Fruit fly (Drosophila melanogaster): ENCODE results near the gene Bet1.

Bet1 gene

dm6 chr3L:19275491-19275890 lies 14.3 kb downstream of the Bet1 start, which contains the start of gene CG14086:
CG14086 (plus strand) TSS chr3L:19275791.
- TF ChIP-seq cic (GFP tag; optimal IDR thresholded peaks at IDR 0.05) = no peak
- no peak for TF ChIP-seq CG11617 (GFP tag; optimal IDR thresholded peaks at IDR 0.05)
- no peak for TF ChIP-seq Crg-1 (GFP tag; optimal IDR thresholded peaks at IDR 0.05)
- TF ChIP-seq toe (GFP tag; optimal IDR thresholded peaks at IDR 0.05) = no peak
- TF ChIP-seq CG1620 (GFP tag; optimal IDR thresholded peaks at IDR 0.05) = no peak
- no peak for TF ChIP-seq Hr96 (GFP tag; optimal IDR thresholded peaks at IDR 0.05)
- no peak for TF ChIP-seq CG5204 (GFP tag; optimal IDR thresholded peaks at IDR 0.05)
- no peak for TF ChIP-seq CG7101 (tag; optimal IDR thresholded peaks at IDR 0.05)

- no peak for TF ChIP-seq cnc (optimal IDR thresholded peaks at IDR 0.05)
- no peak for TF ChIP-seq Mnt (GFP tag; optimal IDR thresholded peaks at IDR 0.05)
- TF ChIP-seq pad (GFP tag; optimal IDR thresholded peaks at IDR 0.05) = no peak
- no peak for TF ChIP-seq Hr96 (GFP tag; optimal IDR thresholded peaks at IDR 0.05)
- TF ChIP-seq CG11617 (GFP tag; optimal IDR thresholded peaks at IDR 0.05) = no peak
- TF ChIP-seq CG33017 (tag; optimal IDR thresholded peaks at IDR 0.05) = no peak
- no peak for TF ChIP-seq CG1620 (GFP tag; optimal IDR thresholded peaks at IDR 0.05)
- TF ChIP-seq CG7045 (GFP tag; optimal IDR thresholded peaks at IDR 0.05) = no peak
- no peak for TF ChIP-seq Crg-1 (GFP tag; optimal IDR thresholded peaks at IDR 0.05)
- TF ChIP-seq Clk (GFP tag; optimal IDR thresholded peaks at IDR 0.05) = no peak
- TF ChIP-seq CG7101 (tag; optimal IDR thresholded peaks at IDR 0.05) = no peak
Observed at dm6 chr3L:19280283-19280682, 19.1 kb downstream of the Bet1 start.

dm6 chr3L:19280700-19281099 lies 19.5 kb downstream of the Bet1 start, which contains the start of gene CG14089:
CG14089 (minus strand) TSS chr3L:19280800.
- no peak for TF ChIP-seq ovo (GFP tag; optimal IDR thresholded peaks at IDR 0.05)
- no peak for TF ChIP-seq Hr96 (GFP tag; optimal IDR thresholded peaks at IDR 0.05)
- TF ChIP-seq CG14711 (tag; optimal IDR thresholded peaks at IDR 0.05) = no peak
- no peak for TF ChIP-seq bab1 (GFP tag; optimal IDR thresholded peaks at IDR 0.05)
- no peak for TF ChIP-seq CG33017 (tag; optimal IDR thresholded peaks at IDR 0.05)
- TF ChIP-seq Crg-1 (GFP tag; optimal IDR thresholded peaks at IDR 0.05) = no peak
- TF ChIP-seq tj (GFP tag; optimal IDR thresholded peaks at IDR 0.05) = no peak
- no peak for TF ChIP-seq cnc (optimal IDR thresholded peaks at IDR 0.05)
- no peak for TF ChIP-seq CG7101 (tag; optimal IDR thresholded peaks at IDR 0.05)
- no peak for TF ChIP-seq Mnt (GFP tag; optimal IDR thresholded peaks at IDR 0.05)
- TF ChIP-seq CG12768 (GFP tag; optimal IDR thresholded peaks at IDR 0.05) = no peak
- TF ChIP-seq CG7045 (GFP tag; optimal IDR thresholded peaks at IDR 0.05) = no peak
- no peak for TF ChIP-seq pad (GFP tag; optimal IDR thresholded peaks at IDR 0.05)
- TF ChIP-seq Clk (GFP tag; optimal IDR thresholded peaks at IDR 0.05) = no peak
- TF ChIP-seq CG5204 (GFP tag; optimal IDR thresholded peaks at IDR 0.05) = no peak
- TF ChIP-seq kay (GFP tag; ENCODE audit: borderline replicate concordance) = no peak
- TF ChIP-seq toe (GFP tag; optimal IDR thresholded peaks at IDR 0.05) = no peak
- TF ChIP-seq CG11617 (GFP tag; optimal IDR thresholded peaks at IDR 0.05) = no peak
- no peak for TF ChIP-seq CG1620 (GFP tag; optimal IDR thresholded peaks at IDR 0.05)

- TF ChIP-seq Mnt (GFP tag; optimal IDR thresholded peaks at IDR 0.05) = peak; percentile 52
- TF ChIP-seq Hr96 (GFP tag; optimal IDR thresholded peaks at IDR 0.05) = no peak
- peak; percentile 39 for TF ChIP-seq CG11617 (GFP tag; optimal IDR thresholded peaks at IDR 0.05)
Observed at dm6 chr3L:19288395-19288969, 27.3 kb downstream of the Bet1 start.

- TF ChIP-seq cic (GFP tag; optimal IDR thresholded peaks at IDR 0.05) (no peak), Mnt (GFP tag; optimal IDR thresholded peaks at IDR 0.05) (no peak), Crg-1 (GFP tag; optimal IDR thresholded peaks at IDR 0.05) (no peak), CG1620 (GFP tag; optimal IDR thresholded peaks at IDR 0.05) (no peak), pad (GFP tag; optimal IDR thresholded peaks at IDR 0.05) (no peak), CG5204 (GFP tag; optimal IDR thresholded peaks at IDR 0.05) (no peak), CG12768 (GFP tag; optimal IDR thresholded peaks at IDR 0.05) (no peak)
Observed at dm6 chr3L:19289411-19289810, 28.2 kb downstream of the Bet1 start.

- no peak for TF ChIP-seq tj (GFP tag; optimal IDR thresholded peaks at IDR 0.05)
- TF ChIP-seq CG14711 (tag; optimal IDR thresholded peaks at IDR 0.05) = no peak
- TF ChIP-seq bab1 (GFP tag; optimal IDR thresholded peaks at IDR 0.05) = no peak
Observed at dm6 chr3L:19291465-19292413, 30.5 kb downstream of the Bet1 start.

Data from whole organism, adult.